Worm (Caenorhabditis elegans) whole organism, young adult: ENCODE data around the gene W08A12.2.
A peak's percentile ranks its signal among the peaks of the same experiment; 100 is the strongest.

Experiments used
- B0261.1 ChIP-seq: sonication (generic microtip); optimal IDR thresholded peaks from 2 replicates; lab custom pipeline; 2016; ENCODE audit warnings: mild to moderate bottlenecking, missing genetic modification characterization, moderate library complexity, missing compliant biosample characterization
- C06A6.2 ChIP-seq: fragments of 200-800 bp; sonication (Bioruptor generic); conservative IDR thresholded peaks from 2 replicates; pipeline ENCODE4 v1.3.6; 2022; ENCODE audit warnings: missing genetic modification characterization, missing compliant biosample characterization
- F22D6.2 ChIP-seq: sonication (generic microtip); optimal IDR thresholded peaks from 2 replicates; lab custom pipeline; 2016; ENCODE audit warnings: mild to moderate bottlenecking, missing genetic modification characterization, missing compliant biosample characterization
- F23B12.7 ChIP-seq: sonication (generic microtip); optimal IDR thresholded peaks from 2 replicates; lab custom pipeline; 2017; ENCODE audit warnings: missing genetic modification characterization, mild to moderate bottlenecking, missing compliant biosample characterization, antibody characterized with exemption, moderate library complexity; ENCODE audit not compliant: insufficient read depth
- F49E8.2 ChIP-seq: sonication (generic microtip); optimal IDR thresholded peaks from 3 replicates; lab custom pipeline; 2017; ENCODE audit warnings: missing genetic modification characterization, mild to moderate bottlenecking, missing compliant biosample characterization, antibody characterized with exemption, moderate library complexity; ENCODE audit not compliant: insufficient read depth
- F52B5.7 ChIP-seq: sonication (generic microtip); optimal IDR thresholded peaks from 2 replicates; lab custom pipeline; 2016; ENCODE audit warnings: mild to moderate bottlenecking, missing genetic modification characterization, missing compliant biosample characterization
- F55B11.4 ChIP-seq: sonication (generic microtip); optimal IDR thresholded peaks from 2 replicates; lab custom pipeline; 2016; ENCODE audit warnings: missing compliant biosample characterization, missing genetic modification characterization, borderline replicate concordance; ENCODE audit not compliant: insufficient read depth
- F57C9.4 ChIP-seq: sonication (generic microtip); optimal IDR thresholded peaks from 2 replicates; lab custom pipeline; 2017; ENCODE audit warnings: mild to moderate bottlenecking, missing genetic modification characterization, missing compliant biosample characterization
- K12H6.12 ChIP-seq: fragments of 200-800 bp; sonication (Bioruptor generic); optimal IDR thresholded peaks from 2 replicates; lab custom pipeline; 2018; ENCODE audit warnings: mild to moderate bottlenecking, missing genetic modification characterization, missing compliant biosample characterization
- T26A5.8 ChIP-seq: sonication (generic microtip); optimal IDR thresholded peaks from 2 replicates; lab custom pipeline; 2016; ENCODE audit warnings: missing genetic modification characterization, missing compliant biosample characterization
- Y53F4B.3 ChIP-seq: fragments of 200-800 bp; sonication (Bioruptor generic); IDR thresholded peaks from 2 replicates; pipeline ENCODE4 v1.3.6; 2022; ENCODE audit warnings: missing genetic modification reagents, missing genetic modification characterization, missing compliant biosample characterization
- Y53G8AR.9 ChIP-seq: fragments of 200-800 bp; sonication (Bioruptor generic); conservative IDR thresholded peaks from 2 replicates; pipeline ENCODE4 v1.3.6; 2022; ENCODE audit warnings: missing genetic modification reagents, missing genetic modification characterization, missing compliant biosample characterization
- Y79H2A.3 ChIP-seq: fragments of 200-800 bp; sonication (Bioruptor generic); conservative IDR thresholded peaks from 2 replicates; pipeline ENCODE4 v1.3.6; 2022; ENCODE audit warnings: missing genetic modification reagents, missing genetic modification characterization, missing compliant biosample characterization
- akir-1 ChIP-seq: fragments of 200-800 bp; sonication (Bioruptor generic); optimal IDR thresholded peaks from 2 replicates; lab custom pipeline; 2018; ENCODE audit warnings: mild to moderate bottlenecking, missing genetic modification characterization, moderate library complexity, missing compliant biosample characterization
- aptf-3 ChIP-seq: fragments of 200-800 bp; sonication (Bioruptor generic); IDR thresholded peaks from 2 replicates; pipeline ENCODE4 v1.3.6; 2022; ENCODE audit warnings: missing genetic modification characterization, missing compliant biosample characterization
- athp-1 ChIP-seq: sonication (generic microtip); optimal IDR thresholded peaks from 2 replicates; lab custom pipeline; 2017; ENCODE audit warnings: mild to moderate bottlenecking, missing genetic modification characterization, missing compliant biosample characterization
- attf-3 ChIP-seq: fragments of 200-800 bp; sonication (Bioruptor generic); conservative IDR thresholded peaks from 2 replicates; pipeline ENCODE4 v1.3.6; 2022; ENCODE audit warnings: missing genetic modification reagents, missing genetic modification characterization, missing compliant biosample characterization
- attf-6 ChIP-seq: fragments of 200-800 bp; sonication (Bioruptor generic); IDR thresholded peaks from 2 replicates; pipeline ENCODE4 v1.3.6; 2022; ENCODE audit warnings: missing genetic modification reagents, missing genetic modification characterization, missing compliant biosample characterization
- cebp-1 ChIP-seq, 2 experiments: fragments of 200-800 bp in 1 of 2; sonication (Bioruptor generic) in 1 of 2; sonication (generic microtip) in 1 of 2; IDR thresholded peaks in 1 of 2; optimal IDR thresholded peaks in 1 of 2; 2 replicates each; pipeline versions ENCODE4 v1.3.6 to Lab custom; 2017 to 2022; ENCODE audit warnings: missing compliant biosample characterization in 2 of 2, missing genetic modification characterization in 2 of 2, mild to moderate bottlenecking in 1 of 2, missing genetic modification reagents in 1 of 2, moderate library complexity in 1 of 2
- ceh-58 ChIP-seq: fragments of 200-800 bp; sonication (Bioruptor generic); IDR thresholded peaks from 2 replicates; pipeline ENCODE4 v1.3.6; 2022; ENCODE audit warnings: missing genetic modification characterization, missing compliant biosample characterization
- ets-4 ChIP-seq: fragments of 200-800 bp; sonication (Bioruptor generic); optimal IDR thresholded peaks from 2 replicates; lab custom pipeline; 2018; ENCODE audit warnings: mild to moderate bottlenecking, missing genetic modification characterization, missing compliant biosample characterization
- him-1 ChIP-seq: sonication (generic microtip); optimal IDR thresholded peaks from 2 replicates; lab custom pipeline; 2016; ENCODE audit warnings: missing genotype, missing genetic modification reagents, missing genetic modification characterization, missing compliant biosample characterization
- hlh-12 ChIP-seq: sonication (generic microtip); optimal IDR thresholded peaks from 2 replicates; lab custom pipeline; 2016; ENCODE audit warnings: missing genetic modification characterization, missing compliant biosample characterization
- hlh-26 ChIP-seq: fragments of 200-800 bp; sonication (Bioruptor generic); conservative IDR thresholded peaks from 2 replicates; pipeline ENCODE4 v1.3.6; 2022; ENCODE audit warnings: missing genetic modification reagents, missing genetic modification characterization, missing compliant biosample characterization
- hmg-1.2 ChIP-seq: fragments of 200-800 bp; sonication (Bioruptor generic); IDR thresholded peaks from 2 replicates; pipeline ENCODE4 v1.3.6; 2022; ENCODE audit warnings: missing genetic modification reagents, missing genetic modification characterization, missing compliant biosample characterization
- hmg-20 ChIP-seq: fragments of 200-800 bp; sonication (Bioruptor generic); IDR thresholded peaks from 2 replicates; pipeline ENCODE4 v1.3.6; 2022; ENCODE audit warnings: missing genetic modification reagents, missing genetic modification characterization, missing compliant biosample characterization
- hsf-1 ChIP-seq: fragments of 200-800 bp; sonication (Bioruptor generic); IDR thresholded peaks from 2 replicates; pipeline ENCODE4 v1.3.6; 2022; ENCODE audit warnings: missing genetic modification reagents, missing genetic modification characterization, missing compliant biosample characterization
- lin-54 ChIP-seq: fragments of 200-800 bp; sonication (Bioruptor generic); optimal IDR thresholded peaks from 2 replicates; lab custom pipeline; 2018; ENCODE audit warnings: mild to moderate bottlenecking, missing genetic modification characterization, missing compliant biosample characterization
- lir-1 ChIP-seq: fragments of 200-800 bp; sonication (Bioruptor generic); conservative IDR thresholded peaks from 2 replicates; pipeline ENCODE4 v1.3.6; 2022; ENCODE audit warnings: missing genetic modification reagents, missing genetic modification characterization, missing compliant biosample characterization
- madf-10 ChIP-seq: sonication (generic microtip); optimal IDR thresholded peaks from 2 replicates; lab custom pipeline; 2016; ENCODE audit warnings: mild to moderate bottlenecking, missing genetic modification characterization, missing compliant biosample characterization
- mel-28 ChIP-seq: sonication (generic microtip); optimal IDR thresholded peaks from 2 replicates; lab custom pipeline; 2016; ENCODE audit warnings: borderline replicate concordance, mild to moderate bottlenecking, missing genetic modification characterization, missing compliant biosample characterization
- nfya-1 ChIP-seq: sonication (generic microtip); optimal IDR thresholded peaks from 2 replicates; lab custom pipeline; 2017; ENCODE audit warnings: antibody characterized with exemption, missing compliant biosample characterization, missing genetic modification characterization, borderline replicate concordance; ENCODE audit not compliant: insufficient read depth
- nfyb-1 ChIP-seq: fragments of 200-800 bp; sonication (Bioruptor generic); IDR thresholded peaks from 2 replicates; pipeline ENCODE4 v1.3.6; 2022; ENCODE audit warnings: missing genetic modification reagents, missing genetic modification characterization, missing compliant biosample characterization
- nhr-27 ChIP-seq: fragments of 200-800 bp; sonication (Bioruptor generic); optimal IDR thresholded peaks from 2 replicates; lab custom pipeline; 2018; ENCODE audit warnings: mild to moderate bottlenecking, missing genetic modification characterization, moderate library complexity, missing compliant biosample characterization
- nhr-80 ChIP-seq: sonication (generic microtip); optimal IDR thresholded peaks from 2 replicates; lab custom pipeline; 2016; ENCODE audit warnings: missing genetic modification characterization, missing compliant biosample characterization
- nhr-90 ChIP-seq: sonication (generic microtip); optimal IDR thresholded peaks from 2 replicates; lab custom pipeline; 2016; ENCODE audit warnings: missing genotype, mild to moderate bottlenecking, missing genetic modification characterization, missing compliant biosample characterization
- rcor-1 ChIP-seq: fragments of 200-800 bp; sonication (Bioruptor generic); IDR thresholded peaks from 2 replicates; pipeline ENCODE4 v1.3.6; 2022; ENCODE audit warnings: missing genetic modification reagents, missing genetic modification characterization, missing compliant biosample characterization
- xnd-1 ChIP-seq: sonication (generic microtip); optimal IDR thresholded peaks from 2 replicates; lab custom pipeline; 2016; ENCODE audit warnings: missing genotype, missing genetic modification reagents, missing genetic modification characterization, missing compliant biosample characterization
- zfh-2 ChIP-seq: fragments of 200-800 bp; sonication (Bioruptor generic); conservative IDR thresholded peaks from 2 replicates; pipeline ENCODE4 v1.3.6; 2022; ENCODE audit warnings: missing genetic modification reagents, missing genetic modification characterization, missing compliant biosample characterization
- zim-3 ChIP-seq: sonication (generic microtip); optimal IDR thresholded peaks from 2 replicates; lab custom pipeline; 2017; ENCODE audit warnings: mild to moderate bottlenecking, missing genetic modification characterization, moderate library complexity, missing compliant biosample characterization
- ztf-26 ChIP-seq: sonication (generic microtip); optimal IDR thresholded peaks from 2 replicates; lab custom pipeline; 2017; ENCODE audit warnings: missing genetic modification characterization, missing compliant biosample characterization
- ztf-6 ChIP-seq: fragments of 200-800 bp; sonication (Bioruptor generic); IDR thresholded peaks from 2 replicates; pipeline ENCODE4 v1.3.6; 2022; ENCODE audit warnings: missing genetic modification reagents, missing genetic modification characterization, missing compliant biosample characterization

The W08A12.2 gene

DNA sequence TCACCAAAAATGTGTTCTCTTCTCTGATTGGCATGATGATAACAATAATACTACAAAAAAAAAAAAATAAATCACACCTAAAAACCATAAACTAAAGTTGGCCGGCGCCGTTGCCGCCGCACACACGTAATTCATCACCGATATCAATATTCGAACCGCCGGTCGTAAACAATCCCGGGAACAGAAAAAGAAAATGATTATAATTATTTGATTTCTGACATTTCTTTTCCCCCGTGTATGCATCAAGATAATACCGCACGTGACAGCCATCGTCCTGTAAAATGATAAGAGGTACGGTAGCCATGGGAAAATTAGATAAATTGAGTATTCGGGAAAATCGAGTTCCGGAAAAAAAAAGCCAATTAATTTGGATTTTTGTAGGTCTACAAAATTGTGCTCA lies 11.4 kb upstream of the W08A12.2 start (continued):
- TF ChIP-seq cebp-1 (GFP tag; IDR thresholded peaks at IDR 0.05; lab: Robert Waterston, UW) (no peak), cebp-1 (tag; optimal IDR thresholded peaks at IDR 0.05; lab: Kevin White, UChicago) (peak; percentile 59)
- TF ChIP-seq, all 124 proteins: peak for 14

DNA sequence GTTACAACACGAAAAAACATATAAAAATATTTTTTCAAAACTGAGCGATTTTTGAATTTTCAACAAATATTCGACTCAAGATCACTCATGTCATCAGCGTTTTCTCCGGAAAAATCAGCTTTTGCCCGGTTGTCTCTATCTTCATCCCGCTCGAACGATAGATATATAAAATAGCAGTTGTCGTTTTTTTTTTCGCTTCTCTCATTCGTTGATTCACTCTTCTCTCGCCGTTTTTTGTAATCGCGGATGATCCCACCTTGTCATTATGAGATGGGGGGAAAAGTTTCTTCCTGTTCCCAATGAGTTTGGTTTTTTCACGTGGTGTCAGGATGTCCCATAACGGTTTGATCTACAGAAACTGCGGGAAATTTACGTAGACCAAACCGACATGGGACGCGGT lies 9.6 kb upstream of the W08A12.2 start:
- TF ChIP-seq him-1 (tag; lab: Kevin White, UChicago) (no peak), T26A5.8 (no peak), hsf-1 (GFP tag; lab: Robert Waterston, UW) (no peak), ztf-26 (tag; lab: Kevin White, UChicago) (no peak), mel-28 (tag; lab: Kevin White, UChicago) (no peak), Y53G8AR.9 (GFP tag; lab: Robert Waterston, UW) (no peak), nhr-27 (tag; lab: Kevin White, UChicago) (no peak), attf-3 (GFP tag; lab: Robert Waterston, UW) (no peak), Y79H2A.3 (GFP tag; lab: Robert Waterston, UW) (no peak), aptf-3 (no peak), Y53F4B.3 (GFP tag; lab: Robert Waterston, UW) (no peak), nfya-1 (tag; lab: Kevin White, UChicago) (no peak), athp-1 (tag; lab: Kevin White, UChicago) (no peak), lir-1 (GFP tag; lab: Robert Waterston, UW) (no peak)

DNA sequence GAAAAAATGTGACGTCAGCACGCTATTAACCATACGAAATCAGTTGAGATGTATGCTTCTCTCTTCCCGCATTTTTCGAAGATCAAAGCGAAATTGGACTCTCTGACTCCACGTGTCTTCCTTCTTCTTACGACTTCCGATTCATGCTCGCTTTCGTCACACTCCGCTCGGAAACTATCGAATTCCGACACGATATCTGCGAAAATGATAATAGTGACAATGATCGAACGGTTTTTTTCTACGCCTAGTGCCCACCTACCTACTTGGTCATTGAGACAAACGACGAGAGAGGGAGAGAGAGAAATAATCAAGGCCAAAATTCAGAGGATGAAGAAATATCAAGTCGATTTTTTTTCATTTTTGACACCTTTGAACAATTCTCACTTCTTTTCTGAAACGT lies 8.0 kb upstream of the W08A12.2 start:
- TF ChIP-seq K12H6.12 (tag; lab: Kevin White, UChicago), result no peak
- TF ChIP-seq F52B5.7 (tag; lab: Kevin White, UChicago), result no peak
- no peak for TF ChIP-seq akir-1 (GFP tag; lab: Kevin White, UChicago)
- TF ChIP-seq C06A6.2 (GFP tag; lab: Robert Waterston, UW), result no peak
- no peak for TF ChIP-seq ets-4
- no peak for TF ChIP-seq hlh-26 (GFP tag; lab: Robert Waterston, UW)
- TF ChIP-seq ceh-58 (GFP tag; lab: Robert Waterston, UW), result no peak
- TF ChIP-seq hmg-20, result no peak
- no peak for TF ChIP-seq xnd-1 (tag; lab: Kevin White, UChicago)
- TF ChIP-seq lin-54 (GFP tag; lab: Kevin White, UChicago), result no peak
- TF ChIP-seq hlh-12 (tag; lab: Kevin White, UChicago), result no peak
- TF ChIP-seq attf-6 (GFP tag; lab: Robert Waterston, UW), result no peak

DNA sequence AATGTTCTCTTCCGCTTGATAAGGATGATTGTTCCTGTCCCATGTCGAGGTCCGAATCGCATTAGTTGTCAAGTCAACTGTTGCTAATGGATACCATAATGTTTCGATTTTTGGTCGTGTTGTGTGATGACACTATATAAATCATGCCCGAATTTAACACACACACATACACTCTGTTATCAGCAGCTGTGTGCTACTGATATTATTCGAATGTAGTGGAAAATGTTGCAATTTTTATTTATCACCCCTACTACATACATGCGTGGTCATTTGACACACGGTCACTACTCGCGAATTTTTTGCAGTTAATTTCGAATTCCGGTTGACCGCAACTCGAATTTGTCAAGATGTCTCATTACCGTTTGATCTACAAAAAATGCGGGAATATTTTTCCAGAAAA lies 6.9 kb upstream of the W08A12.2 start:
- TF ChIP-seq F57C9.4 (no peak), nhr-80 (peak; percentile 1)

DNA sequence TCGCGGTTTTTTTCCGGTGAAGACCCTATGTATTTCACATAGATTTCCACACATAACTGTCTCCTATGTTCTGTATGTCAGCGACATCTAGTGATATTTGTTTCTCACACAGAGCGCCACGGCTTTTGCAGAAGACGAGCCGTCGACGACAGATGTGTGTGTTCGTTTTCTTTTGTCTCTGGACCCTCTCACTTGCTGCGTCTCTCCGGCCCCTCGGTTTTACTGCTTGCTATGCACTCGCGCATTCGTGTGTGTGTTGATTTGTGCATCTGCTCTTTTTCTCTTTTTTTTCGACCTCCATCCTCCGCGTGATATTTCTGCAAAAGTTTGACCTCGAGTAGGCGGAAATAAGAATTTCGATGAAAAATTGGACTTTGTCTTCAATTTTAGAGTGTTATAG lies 3.0 kb upstream of the W08A12.2 start:
- TF ChIP-seq F22D6.2 (tag; lab: Kevin White, UChicago), result no peak
- no peak for TF ChIP-seq mel-28 (tag; lab: Kevin White, UChicago)
- peak; percentile 58 for TF ChIP-seq zfh-2
- TF ChIP-seq hlh-12 (tag; lab: Kevin White, UChicago), result no peak
- TF ChIP-seq madf-10, result no peak
- TF ChIP-seq hsf-1 (GFP tag; lab: Robert Waterston, UW), result no peak
- no peak for TF ChIP-seq zim-3 (tag; lab: Kevin White, UChicago)
- TF ChIP-seq hmg-1.2 (GFP tag; lab: Robert Waterston, UW), result peak; percentile 49; the same call in 1 of the 2 replicates
- TF ChIP-seq nhr-90 (tag; lab: Kevin White, UChicago), result no peak
- 0 out of 2 replicates have a peak, but pooled peaks have one; percentile 50 for TF ChIP-seq nfyb-1
- no peak for TF ChIP-seq F49E8.2
- no peak for TF ChIP-seq F23B12.7 (tag; lab: Kevin White, UChicago)
- TF ChIP-seq rcor-1 (GFP tag; lab: Robert Waterston, UW), result no peak
- TF ChIP-seq ztf-6 (GFP tag; lab: Robert Waterston, UW), result no peak
- TF ChIP-seq B0261.1 (tag; lab: Kevin White, UChicago), result no peak
- TF ChIP-seq F55B11.4 (tag; lab: Kevin White, UChicago), result no peak
